Worm (Caenorhabditis elegans) whole organism, L4 larva: ENCODE measurements around the gene F49C5.11.

ENCODE experiments used
- D1046.2 ChIP-seq: fragments of 200-800 bp; sonication (Bioruptor generic); IDR thresholded peaks from 2 replicates; pipeline ENCODE4 v1.3.6; 2022; ENCODE audit warnings: missing genetic modification characterization, missing compliant biosample characterization
- F49E8.2 ChIP-seq: sonication (generic microtip); optimal IDR thresholded peaks from 2 replicates; lab custom pipeline; 2016; ENCODE audit warnings: missing compliant biosample characterization, mild to moderate bottlenecking, missing genetic modification characterization, borderline replicate concordance
- R02D3.7 ChIP-seq: fragments of 150-350 bp; sonication (generic microtip); optimal IDR thresholded peaks from 3 replicates; lab custom pipeline; 2014; ENCODE audit warnings: missing biosample characterization, missing genetic modification characterization
- T20F7.1 ChIP-seq: fragments of 200-800 bp; sonication (Bioruptor generic); optimal IDR thresholded peaks from 2 replicates; lab custom pipeline; 2018; ENCODE audit warnings: mild to moderate bottlenecking, missing genetic modification characterization, missing compliant biosample characterization
- T26A8.4 ChIP-seq: fragments of 200-800 bp; sonication (Bioruptor generic); IDR thresholded peaks from 2 replicates; pipeline ENCODE4 v1.3.6; 2022; ENCODE audit warnings: missing genetic modification characterization, missing compliant biosample characterization
- Y105C5A.15 ChIP-seq: fragments of 200-800 bp; sonication (Bioruptor generic); IDR thresholded peaks from 2 replicates; pipeline ENCODE4 v1.3.6; 2022; ENCODE audit warnings: missing genetic modification characterization, missing compliant biosample characterization
- Y5F2A.4 ChIP-seq: fragments of 200-800 bp; sonication (Bioruptor generic); optimal IDR thresholded peaks from 2 replicates; lab custom pipeline; 2018; ENCODE audit warnings: mild to moderate bottlenecking, missing genetic modification characterization, missing compliant biosample characterization
- ZK546.5 ChIP-seq, 2 experiments: sonication (generic microtip); optimal IDR thresholded peaks; 2 replicates each; lab custom pipeline; 2017; ENCODE audit warnings: missing biosample characterization in 2 of 2, missing genetic modification characterization in 2 of 2
- ama-1 ChIP-seq: fragments of 150-350 bp; optimal IDR thresholded peaks from 2 replicates; lab custom pipeline; 2014; ENCODE audit warnings: inconsistent platforms, mixed read lengths
- ceh-44 ChIP-seq: fragments of 200-800 bp; sonication (Bioruptor generic); IDR thresholded peaks from 2 replicates; pipeline ENCODE4 v1.3.6; 2022; ENCODE audit warnings: missing genetic modification reagents, missing genetic modification characterization, missing compliant biosample characterization
- ceh-82 ChIP-seq: sonication (generic microtip); optimal IDR thresholded peaks from 2 replicates; lab custom pipeline; 2017; ENCODE audit warnings: missing biosample characterization, missing genetic modification characterization
- ces-1 ChIP-seq: fragments of 150-350 bp; sonication (generic microtip); optimal IDR thresholded peaks from 4 replicates; lab custom pipeline; 2014; ENCODE audit warnings: missing biosample characterization, missing genetic modification reagents, missing genetic modification characterization
- daf-8 ChIP-seq: fragments of 200-800 bp; sonication (Bioruptor generic); IDR thresholded peaks from 2 replicates; pipeline ENCODE4 v1.3.6; 2022; ENCODE audit warnings: missing genetic modification characterization, missing compliant biosample characterization
- dpl-1 ChIP-seq: fragments of 150-350 bp; optimal IDR thresholded peaks from 2 replicates; lab custom pipeline; 2014; ENCODE audit warnings: missing biosample characterization, missing genetic modification reagents, missing genetic modification characterization
- duxl-1 ChIP-seq: sonication (generic microtip); optimal IDR thresholded peaks from 2 replicates; lab custom pipeline; 2016; ENCODE audit warnings: mild to moderate bottlenecking, missing genetic modification characterization, moderate library complexity, missing compliant biosample characterization; ENCODE audit not compliant: poor library complexity
- egl-43 ChIP-seq: fragments of 200-800 bp; sonication (Bioruptor generic); IDR thresholded peaks from 2 replicates; pipeline ENCODE4 v1.3.6; 2022; ENCODE audit warnings: missing genetic modification reagents, missing genetic modification characterization, missing compliant biosample characterization
- fkh-10 ChIP-seq: fragments of 150-350 bp; optimal IDR thresholded peaks from 2 replicates; lab custom pipeline; 2014; ENCODE audit warnings: missing biosample characterization, missing genetic modification reagents, missing genetic modification characterization
- fos-1 ChIP-seq: fragments of 150-350 bp; optimal IDR thresholded peaks from 2 replicates; lab custom pipeline; 2014; ENCODE audit warnings: missing biosample characterization, missing genetic modification characterization
- lin-1 ChIP-seq: fragments of 200-800 bp; sonication (Bioruptor generic); IDR thresholded peaks from 2 replicates; pipeline ENCODE4 v1.3.6; 2022; ENCODE audit warnings: missing genetic modification reagents, missing genetic modification characterization, missing compliant biosample characterization
- lin-38 ChIP-seq: fragments of 200-800 bp; sonication (Bioruptor generic); IDR thresholded peaks from 2 replicates; pipeline ENCODE4 v1.3.6; 2022; ENCODE audit warnings: missing genetic modification reagents, missing genetic modification characterization, missing compliant biosample characterization
- madf-5 ChIP-seq, 2 experiments: fragments of 200-800 bp; sonication (Bioruptor generic); IDR thresholded peaks; 2 replicates each; pipeline ENCODE4 v1.3.6; 2022; ENCODE audit warnings: missing compliant biosample characterization in 2 of 2, missing genetic modification characterization in 2 of 2
- madf-9 ChIP-seq: fragments of 200-800 bp; sonication (Bioruptor generic); conservative IDR thresholded peaks from 2 replicates; pipeline ENCODE4 v1.3.6; 2022; ENCODE audit warnings: missing genetic modification reagents, missing genetic modification characterization, missing compliant biosample characterization
- mdt-29 ChIP-seq: fragments of 200-800 bp; sonication (Bioruptor generic); IDR thresholded peaks from 2 replicates; pipeline ENCODE4 v1.3.6; 2022; ENCODE audit warnings: missing genetic modification reagents, missing genetic modification characterization, missing compliant biosample characterization
- mep-1 ChIP-seq: fragments of 150-350 bp; sonication (generic microtip); optimal IDR thresholded peaks from 3 replicates; lab custom pipeline; 2014; ENCODE audit warnings: missing biosample characterization, missing genetic modification characterization
- mes-2 ChIP-seq: sonication (generic microtip); optimal IDR thresholded peaks from 2 replicates; lab custom pipeline; 2016; ENCODE audit warnings: missing genotype, mild to moderate bottlenecking, missing genetic modification characterization, missing compliant biosample characterization; ENCODE audit not compliant: poor library complexity, severe bottlenecking
- nhr-111 ChIP-seq: fragments of 200-800 bp; sonication (Bioruptor generic); optimal IDR thresholded peaks from 2 replicates; lab custom pipeline; 2018; ENCODE audit warnings: mild to moderate bottlenecking, missing genetic modification characterization, missing compliant biosample characterization
- pqm-1 ChIP-seq: sonication (generic microtip); optimal IDR thresholded peaks from 2 replicates; lab custom pipeline; 2017; ENCODE audit warnings: missing biosample characterization, missing genetic modification characterization
- rbr-2 ChIP-seq: sonication (generic microtip); optimal IDR thresholded peaks from 2 replicates; lab custom pipeline; 2016; ENCODE audit warnings: missing genotype, missing genetic modification characterization, missing compliant biosample characterization
- saeg-2 ChIP-seq: fragments of 200-800 bp; sonication (Bioruptor generic); IDR thresholded peaks from 2 replicates; pipeline ENCODE4 v1.3.6; 2022; ENCODE audit warnings: missing genetic modification reagents, missing genetic modification characterization, missing compliant biosample characterization
- skn-1 ChIP-seq: fragments of 150-350 bp; optimal IDR thresholded peaks from 2 replicates; lab custom pipeline; 2014; ENCODE audit warnings: missing biosample characterization, missing genetic modification characterization
- snpc-4 ChIP-seq: fragments of 150-350 bp; optimal IDR thresholded peaks from 2 replicates; lab custom pipeline; 2014; ENCODE audit warnings: missing biosample characterization, missing genetic modification characterization
- spr-3 ChIP-seq: fragments of 200-800 bp; sonication (Bioruptor generic); optimal IDR thresholded peaks from 2 replicates; lab custom pipeline; 2018; ENCODE audit warnings: mild to moderate bottlenecking, missing genetic modification characterization, missing compliant biosample characterization
- tag-97 ChIP-seq: fragments of 200-800 bp; sonication (Bioruptor generic); IDR thresholded peaks from 2 replicates; pipeline ENCODE4 v1.3.6; 2022; ENCODE audit warnings: missing genetic modification characterization, missing compliant biosample characterization
- unc-130 ChIP-seq: sonication (generic microtip); optimal IDR thresholded peaks from 2 replicates; lab custom pipeline; 2016; ENCODE audit warnings: missing genetic modification reagents, missing genetic modification characterization, missing compliant biosample characterization
- unc-39 ChIP-seq: sonication (generic microtip); optimal IDR thresholded peaks from 2 replicates; lab custom pipeline; 2017; ENCODE audit warnings: missing biosample characterization, missing genetic modification characterization
- zag-1 ChIP-seq: fragments of 150-350 bp; optimal IDR thresholded peaks from 2 replicates; lab custom pipeline; 2014; ENCODE audit warnings: missing biosample characterization, missing genetic modification characterization
- zfp-2 ChIP-seq: sonication (generic microtip); optimal IDR thresholded peaks from 2 replicates; lab custom pipeline; 2016; ENCODE audit warnings: mild to moderate bottlenecking, missing genetic modification characterization, missing compliant biosample characterization
- ztf-11 ChIP-seq: fragments of 150-350 bp; optimal IDR thresholded peaks from 2 replicates; lab custom pipeline; 2014; ENCODE audit warnings: missing biosample characterization, missing genetic modification characterization
- ztf-7 ChIP-seq: fragments of 150-350 bp; optimal IDR thresholded peaks from 2 replicates; lab custom pipeline; 2014; ENCODE audit warnings: missing biosample characterization, missing genetic modification characterization

F49C5.11 gene

ce11 chrII:12519616-12520015 is 36.1 kb upstream of the F49C5.11 start, which contains the start of gene ceh-99:
TSS of gene ceh-99 (plus strand) at chrII:12519981.
- no peak for TF ChIP-seq madf-9 (GFP tag; lab: Robert Waterston, UW)
- TF ChIP-seq unc-130 (GFP tag; lab: Kevin White, UChicago), result no peak
- TF ChIP-seq mes-2 (tag; lab: Kevin White, UChicago), result no peak
- TF ChIP-seq egl-43 (GFP tag; lab: Robert Waterston, UW), result no peak
- no peak for TF ChIP-seq fkh-10 (GFP tag; lab: Kevin White, UChicago)
- no peak for TF ChIP-seq zfp-2 (tag; lab: Kevin White, UChicago)
- TF ChIP-seq tag-97, result no peak
- TF ChIP-seq mep-1, result no peak
- no peak for TF ChIP-seq dpl-1
- TF ChIP-seq madf-5 (GFP tag; IDR thresholded peaks at IDR 0.05; lab: Robert Waterston, UW), result no peak
- TF ChIP-seq ces-1 (GFP tag; lab: Kevin White, UChicago), result no peak

ce11 chrII:12525526-12525925 is 30.2 kb upstream of the F49C5.11 start, which contains the start of gene srx-118:
TSS of gene srx-118 (plus strand) at chrII:12525826.
- TF ChIP-seq mdt-29 (GFP tag; lab: Robert Waterston, UW) (no peak), Y5F2A.4 (GFP tag; lab: Kevin White, UChicago) (no peak), Y105C5A.15 (no peak), F49E8.2 (tag; lab: Kevin White, UChicago) (no peak), spr-3 (GFP tag; lab: Kevin White, UChicago) (no peak), nhr-111 (GFP tag; lab: Kevin White, UChicago) (no peak), fos-1 (no peak), ama-1 (lab: Kevin White, UChicago) (no peak), ztf-11 (no peak), ceh-82 (tag; lab: Kevin White, UChicago) (no peak), zag-1 (tag; lab: Kevin White, UChicago) (no peak), duxl-1 (tag; lab: Kevin White, UChicago) (no peak)

DNA sequence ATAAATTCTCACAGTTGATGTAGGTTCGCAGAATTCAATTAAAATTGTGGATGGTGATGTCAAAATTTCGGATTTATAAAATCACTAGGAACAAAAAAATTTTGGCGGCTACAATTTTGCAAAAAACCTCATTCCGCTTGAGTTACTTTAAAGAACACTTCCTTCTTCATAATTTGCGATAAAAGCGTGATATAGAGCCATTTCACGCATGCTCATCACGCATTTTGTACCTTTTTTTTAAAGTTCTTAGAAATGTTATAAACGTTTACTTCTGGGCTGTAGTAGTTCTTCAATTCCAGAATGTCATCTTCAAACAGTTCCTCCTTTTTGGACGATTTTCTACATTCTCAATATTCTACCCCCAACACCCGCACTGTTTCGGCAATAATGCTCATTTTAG is 27.7 kb upstream of the F49C5.11 start, which contains the start of gene srx-119:
Gene srx-119 (plus strand): TSS at position 301 of the 400 bp plus-strand sequence.
- TF ChIP-seq lin-1 (GFP tag; lab: Robert Waterston, UW), result no peak
- TF ChIP-seq ceh-44 (GFP tag; lab: Robert Waterston, UW), result no peak
- no peak for TF ChIP-seq T20F7.1
- TF ChIP-seq, all 104 proteins: peak for 0

DNA sequence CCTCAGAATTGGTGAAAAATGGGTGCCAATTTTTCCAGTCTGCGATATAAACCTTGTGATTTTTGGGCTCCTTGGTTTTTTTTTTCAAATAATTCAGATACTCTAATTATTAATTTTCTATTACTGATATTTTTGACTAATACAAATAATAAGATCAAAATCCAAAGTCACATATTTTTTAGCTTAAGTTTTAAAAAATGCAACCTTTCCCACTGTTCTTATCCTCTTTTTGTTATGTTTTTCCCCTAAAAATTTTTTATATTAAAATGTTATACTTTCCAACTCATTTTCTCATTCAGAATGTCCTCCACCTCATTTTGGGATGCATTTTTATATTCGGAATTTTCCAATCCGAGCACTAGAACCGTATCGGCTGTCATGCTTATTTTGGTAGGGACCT is 24.7 kb upstream of the F49C5.11 start, which contains the start of gene srx-120:
Gene srx-120 (plus strand): TSS at position 301 of the 400 bp plus-strand sequence.
- no peak for TF ChIP-seq ZK546.5 (tag; optimal IDR thresholded peaks at IDR 0.05; lab: Kevin White, UChicago)
- TF ChIP-seq rbr-2 (tag; lab: Kevin White, UChicago), result no peak
- no peak for TF ChIP-seq lin-38 (GFP tag; lab: Robert Waterston, UW)
- TF ChIP-seq unc-39, result no peak
- no peak for TF ChIP-seq ztf-7 (tag; lab: Kevin White, UChicago)
- no peak for TF ChIP-seq D1046.2 (GFP tag; lab: Robert Waterston, UW)
- no peak for TF ChIP-seq skn-1
- TF ChIP-seq R02D3.7 (tag; lab: Kevin White, UChicago), result no peak
- no peak for TF ChIP-seq Y105C5A.15
- TF ChIP-seq daf-8, result no peak
- no peak for TF ChIP-seq ceh-44 (GFP tag; lab: Robert Waterston, UW)
- no peak for TF ChIP-seq pqm-1
- TF ChIP-seq dpl-1, result no peak
- TF ChIP-seq T26A8.4, result no peak
- no peak for TF ChIP-seq snpc-4 (tag; lab: Kevin White, UChicago)
- TF ChIP-seq saeg-2, result no peak
